Fruit fly (Drosophila melanogaster) whole organism, embryonic: Measurements from ENCODE around the gene Rlb1.

ENCODE experiments used
- Atf-2 ChIP-seq: fragments of 200-800 bp; sonication (Bioruptor generic); optimal IDR thresholded peaks from 2 replicates; lab custom pipeline; 2016; ENCODE audit warnings: missing biosample characterization, missing genetic modification characterization
- CG10543 ChIP-seq: fragments of 200-800 bp; sonication (Bioruptor generic); optimal IDR thresholded peaks from 3 replicates; lab custom pipeline; 2017; ENCODE audit warnings: missing biosample characterization, mild to moderate bottlenecking, missing genetic modification characterization, moderate library complexity
- CG10959 ChIP-seq: fragments of 200-800 bp; sonication (Bioruptor generic); IDR thresholded peaks from 2 replicates; pipeline ENCODE4 v1.3.6; 2022; ENCODE audit warnings: missing biosample characterization, missing genetic modification characterization
- CG14860 ChIP-seq: fragments of 200-800 bp; sonication (Bioruptor generic); IDR thresholded peaks from 3 replicates; pipeline ENCODE4 v1.3.6; 2022; ENCODE audit warnings: missing biosample characterization, missing genetic modification characterization; ENCODE audit not compliant: partially characterized antibody
- CG16779 ChIP-seq: fragments of 200-800 bp; sonication (Bioruptor generic); IDR thresholded peaks from 2 replicates; pipeline ENCODE4 v1.3.6; 2022; ENCODE audit warnings: missing biosample characterization, missing genetic modification characterization
- CG17568 ChIP-seq: fragments of 200-800 bp; sonication (Bioruptor generic); optimal IDR thresholded peaks from 2 replicates; lab custom pipeline; 2018; ENCODE audit warnings: missing biosample characterization, mild to moderate bottlenecking, missing genetic modification characterization, moderate library complexity
- CG17612 ChIP-seq: fragments of 200-800 bp; sonication (Bioruptor generic); IDR thresholded peaks from 2 replicates; pipeline ENCODE4 v1.3.6; 2022; ENCODE audit warnings: missing biosample characterization, missing genetic modification characterization
- CG17829 ChIP-seq: fragments of 200-800 bp; optimal IDR thresholded peaks from 2 replicates; lab custom pipeline; 2019; ENCODE audit warnings: missing biosample characterization, mild to moderate bottlenecking, missing genetic modification characterization, moderate library complexity
- CG18262 ChIP-seq: fragments of 200-800 bp; optimal IDR thresholded peaks from 3 replicates; lab custom pipeline; 2019; ENCODE audit warnings: missing biosample characterization, mild to moderate bottlenecking, missing genetic modification characterization, moderate library complexity
- CG18599 ChIP-seq: fragments of 200-800 bp; sonication (Bioruptor generic); optimal IDR thresholded peaks from 3 replicates; lab custom pipeline; 2017; ENCODE audit warnings: missing biosample characterization, missing genetic modification characterization, mild to moderate bottlenecking, moderate library complexity, missing genetic modification reagents
- CG2678 ChIP-seq: fragments of 200-800 bp; sonication (Bioruptor generic); optimal IDR thresholded peaks from 3 replicates; lab custom pipeline; 2019; ENCODE audit warnings: missing biosample characterization, mild to moderate bottlenecking, missing genetic modification characterization, moderate library complexity
- CG30020 ChIP-seq: fragments of 200-800 bp; optimal IDR thresholded peaks from 2 replicates; lab custom pipeline; 2019; ENCODE audit warnings: missing biosample characterization, mild to moderate bottlenecking, missing genetic modification characterization, moderate library complexity
- CG31441 ChIP-seq: fragments of 200-800 bp; sonication (Bioruptor generic); IDR thresholded peaks from 2 replicates; pipeline ENCODE4 v1.3.6; 2022; ENCODE audit warnings: missing biosample characterization, missing genetic modification characterization
- CG7372 ChIP-seq: fragments of 200-800 bp; sonication (Bioruptor generic); IDR thresholded peaks from 2 replicates; pipeline ENCODE4 v1.3.6; 2022; ENCODE audit warnings: missing biosample characterization, missing genetic modification characterization
- CG9437 ChIP-seq: fragments of 200-800 bp; sonication (Bioruptor generic); optimal IDR thresholded peaks from 2 replicates; lab custom pipeline; 2018; ENCODE audit warnings: missing biosample characterization, mild to moderate bottlenecking, missing genetic modification characterization
- CG9876 ChIP-seq: fragments of 200-800 bp; sonication (Bioruptor generic); optimal IDR thresholded peaks from 2 replicates; lab custom pipeline; 2016; ENCODE audit warnings: missing biosample characterization, missing genetic modification characterization
- CHES-1-like ChIP-seq: fragments of 200-800 bp; sonication (Bioruptor generic); optimal IDR thresholded peaks from 2 replicates; lab custom pipeline; 2016; ENCODE audit warnings: missing biosample characterization, missing genetic modification characterization
- CrebB ChIP-seq: fragments of 200-800 bp; sonication (Bioruptor generic); optimal IDR thresholded peaks from 3 replicates; lab custom pipeline; 2018; ENCODE audit warnings: missing biosample characterization, mild to moderate bottlenecking, missing genetic modification characterization
- Dp ChIP-seq: fragments of 200-800 bp; sonication (Bioruptor generic); optimal IDR thresholded peaks from 2 replicates; lab custom pipeline; 2018; ENCODE audit warnings: missing biosample characterization, mild to moderate bottlenecking, missing genetic modification characterization, moderate library complexity
- Drgx ChIP-seq: fragments of 200-800 bp; sonication (Bioruptor generic); IDR thresholded peaks from 2 replicates; pipeline ENCODE4 v1.3.6; 2022; ENCODE audit warnings: missing biosample characterization, missing genetic modification characterization
- H15 ChIP-seq: fragments of 200-800 bp; sonication (Bioruptor generic); IDR thresholded peaks from 3 replicates; pipeline ENCODE4 v1.3.6; 2022; ENCODE audit warnings: missing biosample characterization, missing genetic modification characterization
- Hsf ChIP-seq: fragments of 200-800 bp; sonication (Bioruptor generic); optimal IDR thresholded peaks from 3 replicates; lab custom pipeline; 2016; ENCODE audit warnings: missing biosample characterization, missing genetic modification characterization
- Mes4 ChIP-seq: fragments of 200-800 bp; sonication (Bioruptor generic); optimal IDR thresholded peaks from 2 replicates; lab custom pipeline; 2016; ENCODE audit warnings: missing biosample characterization, missing genetic modification characterization
- Nf-YA ChIP-seq: fragments of 200-800 bp; sonication (Bioruptor generic); IDR thresholded peaks from 2 replicates; pipeline ENCODE4 v1.3.6; 2022; ENCODE audit warnings: missing biosample characterization, missing genetic modification characterization
- Oli ChIP-seq: fragments of 200-800 bp; sonication (Bioruptor generic); optimal IDR thresholded peaks from 2 replicates; lab custom pipeline; 2018; ENCODE audit warnings: missing biosample characterization, mild to moderate bottlenecking, missing genetic modification characterization, moderate library complexity
- Opbp ChIP-seq: fragments of 200-800 bp; sonication (Bioruptor generic); IDR thresholded peaks from 3 replicates; pipeline ENCODE4 v1.3.6; 2022; ENCODE audit warnings: missing biosample characterization, missing genetic modification characterization; ENCODE audit not compliant: partially characterized antibody
- PHDP ChIP-seq: fragments of 200-800 bp; sonication (Bioruptor generic); optimal IDR thresholded peaks from 3 replicates; lab custom pipeline; 2018; ENCODE audit warnings: missing biosample characterization, mild to moderate bottlenecking, missing genetic modification characterization, moderate library complexity
- Scr ChIP-seq: fragments of 200-800 bp; sonication (Bioruptor generic); IDR thresholded peaks from 2 replicates; pipeline ENCODE4 v1.3.6; 2022; ENCODE audit warnings: missing biosample characterization, missing genetic modification characterization; ENCODE audit not compliant: partially characterized antibody
- Sry-δ ChIP-seq: fragments of 200-800 bp; sonication (Bioruptor generic); optimal IDR thresholded peaks from 2 replicates; lab custom pipeline; 2016; ENCODE audit warnings: missing biosample characterization, missing genetic modification characterization
- Taf1 ChIP-seq: fragments of 200-800 bp; sonication (Bioruptor generic); IDR thresholded peaks from 2 replicates; pipeline ENCODE4 v1.3.6; 2022; ENCODE audit warnings: missing biosample characterization, missing genetic modification characterization
- ab ChIP-seq: fragments of 200-800 bp; sonication (Bioruptor generic); optimal IDR thresholded peaks from 2 replicates; lab custom pipeline; 2016; ENCODE audit warnings: missing biosample characterization, missing genetic modification characterization
- amos ChIP-seq: fragments of 200-800 bp; sonication (Bioruptor generic); IDR thresholded peaks from 2 replicates; pipeline ENCODE4 v1.3.6; 2022; ENCODE audit warnings: missing biosample characterization, missing genetic modification characterization; ENCODE audit not compliant: partially characterized antibody
- bbx ChIP-seq: fragments of 200-800 bp; sonication (Bioruptor generic); IDR thresholded peaks from 2 replicates; pipeline ENCODE4 v1.3.6; 2022; ENCODE audit warnings: missing biosample characterization, missing genetic modification characterization; ENCODE audit not compliant: partially characterized antibody
- cas ChIP-seq: fragments of 200-800 bp; sonication (Bioruptor generic); IDR thresholded peaks from 2 replicates; pipeline ENCODE4 v1.3.6; 2022; ENCODE audit warnings: missing biosample characterization, missing genetic modification characterization
- cato ChIP-seq: fragments of 200-800 bp; sonication (Bioruptor generic); optimal IDR thresholded peaks from 2 replicates; lab custom pipeline; 2016; ENCODE audit warnings: missing biosample characterization, missing genetic modification characterization, borderline replicate concordance
- croc ChIP-seq: fragments of 200-800 bp; sonication (Bioruptor generic); conservative IDR thresholded peaks from 3 replicates; pipeline ENCODE4 v1.3.6; 2022; ENCODE audit warnings: missing biosample characterization, missing genetic modification characterization
- dimm ChIP-seq: fragments of 200-800 bp; sonication (Bioruptor generic); IDR thresholded peaks from 2 replicates; pipeline ENCODE4 v1.3.6; 2022; ENCODE audit warnings: missing biosample characterization, missing genetic modification characterization
- dmrt11E ChIP-seq: fragments of 200-800 bp; sonication (Bioruptor generic); optimal IDR thresholded peaks from 3 replicates; lab custom pipeline; 2018; ENCODE audit warnings: missing biosample characterization, mild to moderate bottlenecking, missing genetic modification characterization, moderate library complexity
- gro ChIP-seq: fragments of 200-800 bp; sonication (Bioruptor generic); optimal IDR thresholded peaks from 2 replicates; lab custom pipeline; 2016; ENCODE audit warnings: missing biosample characterization, missing genetic modification characterization
- gsb ChIP-seq: fragments of 200-800 bp; sonication (Bioruptor generic); IDR thresholded peaks from 2 replicates; pipeline ENCODE4 v1.3.6; 2022; ENCODE audit warnings: missing biosample characterization, missing genetic modification characterization
- otp ChIP-seq: fragments of 200-800 bp; sonication (Bioruptor generic); IDR thresholded peaks from 3 replicates; pipeline ENCODE4, ENCODE4 v1.3.6; 2022; ENCODE audit warnings: missing biosample characterization, missing genetic modification characterization
- pb ChIP-seq: fragments of 200-800 bp; sonication (Bioruptor generic); optimal IDR thresholded peaks from 3 replicates; lab custom pipeline; 2016; ENCODE audit warnings: missing biosample characterization, missing genetic modification characterization
- sima ChIP-seq: fragments of 200-800 bp; sonication (Bioruptor generic); optimal IDR thresholded peaks from 2 replicates; lab custom pipeline; 2016; ENCODE audit warnings: missing biosample characterization, missing genetic modification characterization
- slbo ChIP-seq: fragments of 200-800 bp; sonication (Bioruptor generic); IDR thresholded peaks from 2 replicates; pipeline ENCODE4 v1.3.6; 2022; ENCODE audit warnings: missing biosample characterization, missing genetic modification characterization
- ssp ChIP-seq: fragments of 200-800 bp; sonication (Bioruptor generic); IDR thresholded peaks from 2 replicates; pipeline ENCODE4 v1.3.6; 2022; ENCODE audit warnings: missing biosample characterization, missing genetic modification characterization
- stc ChIP-seq: fragments of 200-800 bp; sonication (Bioruptor generic); IDR thresholded peaks from 2 replicates; pipeline ENCODE4 v1.3.6; 2022; ENCODE audit warnings: missing biosample characterization, missing genetic modification characterization
- wek ChIP-seq: fragments of 200-800 bp; sonication (Bioruptor generic); optimal IDR thresholded peaks from 3 replicates; lab custom pipeline; 2018; ENCODE audit warnings: missing biosample characterization, mild to moderate bottlenecking, missing genetic modification characterization, moderate library complexity

Rlb1 gene

DNA sequence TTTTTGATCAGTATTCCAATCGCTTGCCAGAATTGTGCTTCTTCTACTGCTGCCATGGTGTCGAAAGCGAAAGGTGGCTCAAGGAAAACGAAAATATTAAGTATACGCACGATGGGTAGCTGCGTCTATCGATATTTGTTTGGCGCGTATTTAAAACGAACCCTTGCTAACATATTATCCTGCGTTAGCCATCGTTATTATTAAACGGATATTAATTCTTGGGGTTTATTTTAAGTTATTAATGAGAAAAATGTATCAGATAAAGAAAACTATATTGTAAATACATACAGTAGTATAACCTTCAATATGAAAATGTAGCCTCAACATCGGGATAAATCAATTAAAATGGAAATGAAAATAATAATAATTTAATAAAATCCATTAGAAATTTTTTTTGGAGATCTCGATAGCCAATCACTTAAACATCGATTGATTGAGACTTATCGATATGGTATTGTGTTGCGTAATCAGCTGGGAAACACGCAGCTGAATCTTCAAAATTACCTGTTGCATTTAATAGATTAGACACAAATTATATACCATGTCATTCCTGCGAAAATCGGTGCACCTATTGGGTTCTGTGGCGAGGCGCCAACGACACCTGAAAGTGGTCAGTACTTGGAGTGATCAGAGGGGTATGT, 42.3 kb downstream of the Rlb1 start, which contains the start of the genes CG9386 and BckdhA (continued):
- TF ChIP-seq cato (peak; percentile 17), croc (GFP tag; lab: Robert Waterston, UW) (no peak)

dm6 chr3R:9559413-9560014, 46.4 kb downstream of the Rlb1 start, which contains the start of the genes AP-1mu and MBD-like:
TSS of gene AP-1mu (minus strand) at chr3R:9559525.
TSS of gene MBD-like (plus strand) at chr3R:9559760.
- TF ChIP-seq H15 (GFP tag; lab: Robert Waterston, UW): 0 out of 3 replicates have a peak, but pooled peaks have one; percentile 18
- no peak for TF ChIP-seq CG18599 (GFP tag; lab: Kevin White, UChicago)
- TF ChIP-seq Hsf (GFP tag; lab: Kevin White, UChicago): peak; percentile 77
- peak; percentile 69 for TF ChIP-seq CG31441 (GFP tag; lab: Robert Waterston, UW)
- TF ChIP-seq Oli (tag; lab: Kevin White, UChicago): peak; percentile 42
- no peak for TF ChIP-seq stc
- no peak; the same call in 1 of the 2 replicates for TF ChIP-seq bbx (GFP tag; lab: Robert Waterston, UW)
- no peak for TF ChIP-seq CG10959 (GFP tag; lab: Robert Waterston, UW)
- peak; percentile 80 for TF ChIP-seq slbo
- TF ChIP-seq dimm (GFP tag; lab: Robert Waterston, UW): no peak
- TF ChIP-seq Atf-2 (GFP tag; lab: Kevin White, UChicago): peak; percentile 28
- peak; percentile 55 for TF ChIP-seq dmrt11E
- TF ChIP-seq Scr (GFP tag; lab: Robert Waterston, UW): peak; percentile 56
- peak; percentile 29; the same call in 1 of the 2 replicates for TF ChIP-seq amos (GFP tag; lab: Robert Waterston, UW)
- peak; percentile 65 for TF ChIP-seq Sry-δ (GFP tag; lab: Kevin White, UChicago)
- TF ChIP-seq gsb (GFP tag; lab: Robert Waterston, UW): no peak
- TF ChIP-seq CG7372 (GFP tag; lab: Robert Waterston, UW): peak; percentile 60
- peak; percentile 25; the same call in 1 of the 3 replicates for TF ChIP-seq croc (GFP tag; lab: Robert Waterston, UW)
- TF ChIP-seq pb: peak; percentile 9
- TF ChIP-seq CG30020 (tag; lab: Kevin White, UChicago): peak; percentile 59
- TF ChIP-seq CG14860 (GFP tag; lab: Robert Waterston, UW): no peak
- TF ChIP-seq CG17829 (tag; lab: Kevin White, UChicago): peak; percentile 57
- peak; percentile 55 for TF ChIP-seq PHDP
- TF ChIP-seq CHES-1-like: peak; percentile 70
- TF ChIP-seq CG9437 (GFP tag; lab: Kevin White, UChicago): peak; percentile 62
- no peak for TF ChIP-seq Nf-YA (GFP tag; lab: Robert Waterston, UW)
- TF ChIP-seq gro (GFP tag; lab: Kevin White, UChicago): peak; percentile 65
- peak; percentile 31 for TF ChIP-seq Mes4 (GFP tag; lab: Kevin White, UChicago)
- TF ChIP-seq CG10543 (GFP tag; lab: Kevin White, UChicago): peak; percentile 64
- TF ChIP-seq Dp (GFP tag; lab: Kevin White, UChicago): peak; percentile 28
- TF ChIP-seq sima (GFP tag; lab: Kevin White, UChicago): no peak
- TF ChIP-seq Taf1 (GFP tag; lab: Robert Waterston, UW): peak; percentile 48; the same call in 1 of the 2 replicates
- no peak for TF ChIP-seq CG17568
- TF ChIP-seq cas (GFP tag; lab: Robert Waterston, UW): peak; percentile 29; the same call in 1 of the 2 replicates
- no peak for TF ChIP-seq Drgx (GFP tag; lab: Robert Waterston, UW)
- no peak for TF ChIP-seq CrebB (tag; lab: Kevin White, UChicago)
- TF ChIP-seq CG18262 (tag; lab: Kevin White, UChicago): peak; percentile 57
- no peak for TF ChIP-seq wek (GFP tag; lab: Kevin White, UChicago)
- no peak for TF ChIP-seq CG9876 (GFP tag; lab: Kevin White, UChicago)
- TF ChIP-seq ab (GFP tag; lab: Kevin White, UChicago): no peak
- TF ChIP-seq CG17612 (GFP tag; lab: Robert Waterston, UW): no peak
- TF ChIP-seq CG2678: peak; percentile 64
- TF ChIP-seq CG16779: no peak
- no peak for TF ChIP-seq otp (GFP tag; lab: Robert Waterston, UW)
- peak; percentile 35; the same call in 1 of the 2 replicates for TF ChIP-seq ssp
- TF ChIP-seq Opbp (GFP tag; lab: Robert Waterston, UW): no peak
